Fruit fly (Drosophila melanogaster) whole organism, pupa: ENCODE results near the gene lili.

Source experiments
- CG17806 ChIP-seq: fragments of 200-800 bp; sonication (Bioruptor generic); optimal IDR thresholded peaks from 2 replicates; lab custom pipeline; 2018; ENCODE audit warnings: missing biosample characterization, mild to moderate bottlenecking, missing genetic modification characterization, moderate library complexity
- CG8159 ChIP-seq: fragments of 200-800 bp; sonication (Bioruptor generic); optimal IDR thresholded peaks from 3 replicates; lab custom pipeline; 2018; ENCODE audit warnings: missing biosample characterization, mild to moderate bottlenecking, missing genetic modification characterization, moderate library complexity
- Ets98B ChIP-seq: fragments of 200-800 bp; sonication (Bioruptor generic); IDR thresholded peaks from 2 replicates; pipeline ENCODE4 v1.3.6; 2022; ENCODE audit warnings: missing biosample characterization, missing genetic modification characterization
- fd96Ca ChIP-seq: fragments of 200-800 bp; sonication (Bioruptor generic); IDR thresholded peaks from 3 replicates; pipeline ENCODE4 v1.3.6; 2022; ENCODE audit warnings: missing biosample characterization, missing genetic modification characterization

DNA sequence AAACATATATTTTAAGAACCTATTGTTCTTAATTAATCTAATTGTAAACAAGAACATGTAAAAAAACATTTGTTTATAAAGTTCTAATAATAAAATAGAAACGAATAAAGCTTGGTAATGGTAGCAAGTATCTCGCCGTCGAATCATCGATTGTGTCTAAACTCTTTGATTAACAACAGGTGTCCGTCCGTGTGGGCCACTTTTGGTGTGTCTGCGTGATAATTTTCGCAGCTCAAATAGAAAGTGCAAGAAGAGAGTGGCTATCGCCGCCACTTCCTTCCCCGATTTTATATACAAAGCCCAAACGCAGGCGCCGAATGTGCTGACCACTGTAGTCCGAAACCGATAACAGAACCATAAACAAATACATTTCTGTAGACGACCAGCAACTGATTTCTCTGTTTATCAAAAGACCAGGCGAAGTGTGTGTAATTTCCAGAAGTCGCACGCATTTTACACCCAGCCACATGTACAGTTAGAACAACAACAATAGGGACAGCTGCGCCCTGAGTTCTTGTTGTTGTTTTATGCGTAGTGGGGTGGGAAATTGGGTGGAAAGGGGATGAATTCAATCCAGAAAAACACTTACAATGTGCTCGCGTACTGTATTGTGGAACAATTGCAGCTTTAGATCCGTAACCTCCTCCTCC, 700 bp downstream of the lili start:
- no peak for TF ChIP-seq fd96Ca (GFP tag; lab: Robert Waterston, UW)
- TF ChIP-seq Ets98B (GFP tag; lab: Robert Waterston, UW): no peak
- TF ChIP-seq CG17806 (tag; lab: Kevin White, UChicago): no peak
- no peak for TF ChIP-seq CG8159
